Worm (Caenorhabditis elegans) whole organism, young adult: ENCODE results near the gene srw-102.

Experiments
- T07F8.4 ChIP-seq: sonication (generic microtip); optimal IDR thresholded peaks from 2 replicates; lab custom pipeline; 2016; ENCODE audit warnings: mild to moderate bottlenecking, missing genetic modification characterization, moderate library complexity, missing compliant biosample characterization
- aptf-2 ChIP-seq: fragments of 200-800 bp; sonication (Bioruptor generic); conservative IDR thresholded peaks from 2 replicates; pipeline ENCODE4 v1.3.6; 2022; ENCODE audit warnings: missing genetic modification reagents, missing genetic modification characterization, missing compliant biosample characterization
- attf-6 ChIP-seq: fragments of 200-800 bp; sonication (Bioruptor generic); IDR thresholded peaks from 2 replicates; pipeline ENCODE4 v1.3.6; 2022; ENCODE audit warnings: missing genetic modification reagents, missing genetic modification characterization, missing compliant biosample characterization
- egl-18 ChIP-seq: fragments of 200-800 bp; sonication (Bioruptor generic); IDR thresholded peaks from 2 replicates; pipeline ENCODE4 v1.3.6; 2022; ENCODE audit warnings: missing genetic modification reagents, missing genetic modification characterization, missing compliant biosample characterization
- hlh-26 ChIP-seq: fragments of 200-800 bp; sonication (Bioruptor generic); conservative IDR thresholded peaks from 2 replicates; pipeline ENCODE4 v1.3.6; 2022; ENCODE audit warnings: missing genetic modification reagents, missing genetic modification characterization, missing compliant biosample characterization
- pha-4 ChIP-seq: fragments of 150-350 bp; sonication (generic microtip); optimal IDR thresholded peaks from 2 replicates; lab custom pipeline; 2014; ENCODE audit warnings: missing biosample characterization, missing genetic modification reagents, missing genetic modification characterization
- rpc-1 ChIP-seq, 2 experiments: fragments of 150-350 bp in 1 of 2; sonication (generic microtip) in 1 of 2; optimal IDR thresholded peaks; 2 replicates each; lab custom pipeline; 2014 to 2018; ENCODE audit warnings: missing biosample characterization in 1 of 2, missing genetic modification characterization in 1 of 2, missing genetic modification reagents in 1 of 2, missing genotype in 1 of 2
- sea-2 ChIP-seq: fragments of 200-800 bp; sonication (Bioruptor generic); IDR thresholded peaks from 2 replicates; pipeline ENCODE4 v1.3.6; 2022; ENCODE audit warnings: missing genetic modification characterization, missing compliant biosample characterization
- snpc-1.3 ChIP-seq: sonication (generic microtip); optimal IDR thresholded peaks from 2 replicates; lab custom pipeline; 2017; ENCODE audit warnings: missing genetic modification characterization, mild to moderate bottlenecking, missing compliant biosample characterization, antibody characterized with exemption, moderate library complexity, missing genotype, missing genetic modification reagents; ENCODE audit not compliant: insufficient read depth
- tbx-9 ChIP-seq: sonication (generic microtip); optimal IDR thresholded peaks from 2 replicates; lab custom pipeline; 2016; ENCODE audit warnings: borderline replicate concordance, missing genetic modification characterization, inconsistent platforms, missing compliant biosample characterization
- unc-130 ChIP-seq: sonication (generic microtip); optimal IDR thresholded peaks from 2 replicates; lab custom pipeline; 2016; ENCODE audit warnings: missing genetic modification reagents, missing genetic modification characterization, missing compliant biosample characterization
- unc-62 ChIP-seq: fragments of 150-350 bp; optimal IDR thresholded peaks from 2 replicates; lab custom pipeline; 2014; ENCODE audit warnings: missing biosample characterization, missing genetic modification reagents, missing genetic modification characterization
- ztf-26 ChIP-seq: sonication (generic microtip); optimal IDR thresholded peaks from 2 replicates; lab custom pipeline; 2017; ENCODE audit warnings: missing genetic modification characterization, missing compliant biosample characterization

- no peak for TF ChIP-seq tbx-9
- no peak for TF ChIP-seq attf-6 (GFP tag; lab: Robert Waterston, UW)
- no peak for TF ChIP-seq egl-18 (GFP tag; lab: Robert Waterston, UW)
- no peak for TF ChIP-seq ztf-26 (tag; lab: Kevin White, UChicago)
- TF ChIP-seq hlh-26 (GFP tag; lab: Robert Waterston, UW) = no peak
- no peak for TF ChIP-seq pha-4 (tag; lab: Kevin White, UChicago)
- no peak for TF ChIP-seq sea-2 (GFP tag; lab: Robert Waterston, UW)
- no peak for TF ChIP-seq unc-62 (GFP tag; lab: Kevin White, UChicago)
- TF ChIP-seq unc-130 = no peak
- no peak for TF ChIP-seq snpc-1.3 (tag; lab: Kevin White, UChicago)
- TF ChIP-seq aptf-2 (GFP tag; lab: Robert Waterston, UW) = no peak
- no peak for TF ChIP-seq T07F8.4 (tag; lab: Kevin White, UChicago)
- no peak for TF ChIP-seq rpc-1 (optimal IDR thresholded peaks at IDR 0.05; lab: Kevin White, UChicago)
- TF ChIP-seq rpc-1 (tag; optimal IDR thresholded peaks at IDR 0.05; lab: Kevin White, UChicago) = no peak
These were observed at the start of gene srw-102 for ce11 chrV:1719927-1720326.
